Worm (Caenorhabditis elegans) whole organism, mixed stage, embryonic: ENCODE results near the gene txdc-9.

ENCODE experiments used
- mab-5 ChIP-seq: fragments of 150-350 bp; optimal IDR thresholded peaks from 2 replicates; lab custom pipeline; 2014; ENCODE audit warnings: missing biosample characterization, missing genetic modification characterization
- mep-1 ChIP-seq: fragments of 150-350 bp; optimal IDR thresholded peaks from 2 replicates; lab custom pipeline; 2017; ENCODE audit warnings: missing biosample characterization, missing genetic modification reagents, missing genetic modification characterization, inconsistent platforms
- nhr-76 ChIP-seq: sonication (generic microtip); optimal IDR thresholded peaks from 2 replicates; lab custom pipeline; 2017; ENCODE audit warnings: missing biosample characterization, missing genetic modification characterization
- pha-4 ChIP-seq: fragments of 150-350 bp; optimal IDR thresholded peaks from 2 replicates; lab custom pipeline; 2018; ENCODE audit warnings: missing biosample characterization, missing genetic modification reagents, missing genetic modification characterization
- snpc-4 ChIP-seq: fragments of 150-350 bp; optimal IDR thresholded peaks from 2 replicates; lab custom pipeline; 2014; ENCODE audit warnings: missing biosample characterization, missing genetic modification characterization
- unc-39 ChIP-seq: fragments of 150-350 bp; optimal IDR thresholded peaks from 2 replicates; lab custom pipeline; 2014; ENCODE audit warnings: missing biosample characterization, missing genetic modification characterization
- unc-62 ChIP-seq: fragments of 150-350 bp; optimal IDR thresholded peaks from 2 replicates; lab custom pipeline; 2014; ENCODE audit warnings: missing biosample characterization, missing genetic modification reagents, missing genetic modification characterization
- ztf-11 ChIP-seq: fragments of 150-350 bp; optimal IDR thresholded peaks from 2 replicates; lab custom pipeline; 2014; ENCODE audit warnings: missing biosample characterization, missing genetic modification characterization

- no peak for TF ChIP-seq nhr-76
- no peak for TF ChIP-seq ztf-11
- TF ChIP-seq unc-39 (tag; lab: Kevin White, UChicago), result no peak
- TF ChIP-seq mep-1 (tag; lab: Kevin White, UChicago), result peak; percentile 65
- no peak for TF ChIP-seq mab-5 (tag; lab: Kevin White, UChicago)
- TF ChIP-seq pha-4 (tag; lab: Kevin White, UChicago), result no peak
- no peak for TF ChIP-seq snpc-4
- no peak for TF ChIP-seq unc-62 (GFP tag; lab: Kevin White, UChicago)
These were observed 20.7 kb downstream of the txdc-9 start for ce11 chrIII:6452683-6453082.
